Worm (Caenorhabditis elegans) whole organism, L4/young adult: ENCODE results near the gene agt-1.

Experiments used
- W03F9.2 ChIP-seq: fragments of 150-350 bp; optimal IDR thresholded peaks from 2 replicates; lab custom pipeline; 2014; ENCODE audit warnings: missing biosample characterization, missing genetic modification characterization
- him-1 ChIP-seq: sonication (generic microtip); optimal IDR thresholded peaks from 2 replicates; lab custom pipeline; 2016; ENCODE audit warnings: missing genotype, missing genetic modification reagents, missing genetic modification characterization, missing compliant biosample characterization

- TF ChIP-seq him-1 (tag; lab: Kevin White, UChicago), result no peak
- no peak for TF ChIP-seq W03F9.2 (tag; lab: Kevin White, UChicago)
These were observed 12.6 kb upstream of the agt-1 start, which contains the start of gene emc-3 for ce11 chrIV:13381823-13382222.
